ENCODE assay signal across 5 worm cellular contexts in the genomic region with DNA sequence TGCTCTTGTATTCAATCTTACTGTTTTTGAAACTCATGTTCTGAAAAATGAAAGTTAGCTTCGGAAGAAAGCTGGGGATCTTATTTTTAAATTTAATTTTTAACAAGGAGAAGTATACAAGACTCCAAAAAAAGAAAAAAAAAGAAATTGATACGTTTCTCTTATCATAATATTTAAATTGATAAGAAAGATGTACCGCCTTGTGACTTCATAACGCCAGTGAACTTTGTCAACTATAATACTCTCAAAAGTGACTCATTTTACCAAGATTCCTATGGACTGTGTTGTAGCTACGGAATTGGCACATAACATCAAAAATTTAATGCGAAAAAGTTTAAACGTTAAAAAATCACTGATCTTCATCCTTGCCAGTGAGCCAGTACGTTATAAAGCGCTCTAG.
TF ChIP-seq lines count a peak whose summit lies in the region.

No protein-coding gene starts in this region.

TF ChIP-seq in whole organism, L1 larva, 84 proteins besides CTCF, POLR2A, EP300 and RAD21:
- TF ChIP-seq elt-2 (tag; optimal IDR thresholded peaks at IDR 0.05; lab: Kevin White, UChicago) (peak; percentile 76), ceh-8 (GFP tag; optimal IDR thresholded peaks at IDR 0.05; lab: Kevin White, UChicago) (no peak), pqm-1 (tag; optimal IDR thresholded peaks at IDR 0.05; lab: Kevin White, UChicago) (no peak), sup-37 (GFP tag; optimal IDR thresholded peaks at IDR 0.05; lab: Kevin White, UChicago) (no peak)

TF ChIP-seq in whole organism, L2 larva, 48 proteins besides CTCF, POLR2A, EP300 and RAD21:
- TF ChIP-seq fos-1 (tag; optimal IDR thresholded peaks at IDR 0.05; lab: Kevin White, UChicago) (peak; percentile 86), ztf-11 (tag; optimal IDR thresholded peaks at IDR 0.05; lab: Kevin White, UChicago) (no peak), snpc-4 (tag; optimal IDR thresholded peaks at IDR 0.05; lab: Kevin White, UChicago) (no peak), mab-5 (tag; optimal IDR thresholded peaks at IDR 0.05; lab: Kevin White, UChicago) (no peak)

TF ChIP-seq in whole organism, L3 larva, 47 proteins besides CTCF, POLR2A, EP300 and RAD21:
- TF ChIP-seq lsy-12 (tag; optimal IDR thresholded peaks at IDR 0.05; lab: Kevin White, UChicago) = no peak
- peak; percentile 79 for TF ChIP-seq pqm-1 (tag; optimal IDR thresholded peaks at IDR 0.05; lab: Kevin White, UChicago)
- TF ChIP-seq nhr-237 (tag; optimal IDR thresholded peaks at IDR 0.05; lab: Kevin White, UChicago) = no peak
- no peak for TF ChIP-seq nhr-12 (tag; optimal IDR thresholded peaks at IDR 0.05; lab: Kevin White, UChicago)
- TF ChIP-seq mdl-1 (tag; optimal IDR thresholded peaks at IDR 0.05; lab: Kevin White, UChicago) = no peak
- no peak for TF ChIP-seq lin-39 (tag; optimal IDR thresholded peaks at IDR 0.05; lab: Kevin White, UChicago)
- TF ChIP-seq R02D3.7 (tag; optimal IDR thresholded peaks at IDR 0.05; lab: Kevin White, UChicago) = no peak
- TF ChIP-seq nhr-67 (tag; optimal IDR thresholded peaks at IDR 0.05; lab: Kevin White, UChicago) = no peak
- TF ChIP-seq unc-62 (GFP tag; optimal IDR thresholded peaks at IDR 0.05; lab: Kevin White, UChicago) = no peak
- peak; percentile 26 for TF ChIP-seq jun-1 (tag; optimal IDR thresholded peaks at IDR 0.05; lab: Kevin White, UChicago)
- no peak for TF ChIP-seq egl-5 (tag; optimal IDR thresholded peaks at IDR 0.05; lab: Kevin White, UChicago)
- no peak for TF ChIP-seq ZK546.5 (tag; optimal IDR thresholded peaks at IDR 0.05; lab: Kevin White, UChicago)
- no peak for TF ChIP-seq elt-1 (tag; optimal IDR thresholded peaks at IDR 0.05; lab: Kevin White, UChicago)
- TF ChIP-seq nhr-11 (tag; optimal IDR thresholded peaks at IDR 0.05; lab: Kevin White, UChicago) = no peak
- TF ChIP-seq lin-15B (tag; optimal IDR thresholded peaks at IDR 0.05; lab: Kevin White, UChicago) = no peak
- no peak for TF ChIP-seq unc-39 (tag; optimal IDR thresholded peaks at IDR 0.05; lab: Kevin White, UChicago)
- no peak for TF ChIP-seq tbx-2 (tag; optimal IDR thresholded peaks at IDR 0.05; lab: Kevin White, UChicago)
- no peak for TF ChIP-seq nhr-23 (tag; optimal IDR thresholded peaks at IDR 0.05; lab: Kevin White, UChicago)
- no peak for TF ChIP-seq hmg-11 (tag; optimal IDR thresholded peaks at IDR 0.05; lab: Kevin White, UChicago)
- no peak for TF ChIP-seq snpc-4 (tag; optimal IDR thresholded peaks at IDR 0.05; lab: Kevin White, UChicago)
- peak; percentile 81 for TF ChIP-seq elt-2 (tag; optimal IDR thresholded peaks at IDR 0.05; lab: Kevin White, UChicago)
- peak; percentile 19 for TF ChIP-seq pha-4 (tag; optimal IDR thresholded peaks at IDR 0.05; lab: Kevin White, UChicago)
- no peak for TF ChIP-seq ama-1 (optimal IDR thresholded peaks at IDR 0.05; lab: Kevin White, UChicago)

TF ChIP-seq in whole organism, L4 larva, 104 proteins besides CTCF, POLR2A, EP300 and RAD21:
- TF ChIP-seq pqm-1 (tag; optimal IDR thresholded peaks at IDR 0.05; lab: Kevin White, UChicago) (peak; percentile 67), daf-8 (GFP tag; IDR thresholded peaks at IDR 0.05; lab: Robert Waterston, UW) (no peak), hlh-30 (tag; optimal IDR thresholded peaks at IDR 0.05; lab: Kevin White, UChicago; ENCODE audit: insufficient read depth) (peak; percentile 1), ceh-62 (tag; optimal IDR thresholded peaks at IDR 0.05; lab: Kevin White, UChicago) (no peak), nhr-28 (tag; optimal IDR thresholded peaks at IDR 0.05; lab: Kevin White, UChicago) (peak; percentile 86), Y5F2A.4 (GFP tag; optimal IDR thresholded peaks at IDR 0.05; lab: Kevin White, UChicago) (no peak), T20F7.1 (GFP tag; optimal IDR thresholded peaks at IDR 0.05; lab: Kevin White, UChicago) (peak; percentile 14), nhr-77 (tag; optimal IDR thresholded peaks at IDR 0.05; lab: Kevin White, UChicago) (peak; percentile 67), dmd-6 (GFP tag; IDR thresholded peaks at IDR 0.05; lab: Robert Waterston, UW) (peak; percentile 80)
TF ChIP-seq in whole organism, L4 larva: peak in this region for 6.

TF ChIP-seq in whole organism, young adult, 124 proteins besides CTCF, POLR2A, EP300 and RAD21:
- TF ChIP-seq Y95B8A.8 (GFP tag; IDR thresholded peaks at IDR 0.05; lab: Robert Waterston, UW) = no peak
- TF ChIP-seq nhr-80 (tag; optimal IDR thresholded peaks at IDR 0.05; lab: Kevin White, UChicago) = peak; percentile 64
